Fruit fly (Drosophila melanogaster) whole organism, prepupa: ENCODE results near the gene Nrg.

ENCODE experiments used
- CG10631 ChIP-seq: fragments of 200-800 bp; sonication (Bioruptor generic); optimal IDR thresholded peaks from 2 replicates; lab custom pipeline; 2016; ENCODE audit warnings: missing biosample characterization, missing genetic modification characterization
- CG10669 ChIP-seq: fragments of 200-800 bp; sonication (Bioruptor generic); optimal IDR thresholded peaks from 3 replicates; lab custom pipeline; 2018; ENCODE audit warnings: missing biosample characterization, mild to moderate bottlenecking, missing genetic modification characterization, moderate library complexity
- CG11762 ChIP-seq: fragments of 200-800 bp; sonication (Bioruptor generic); optimal IDR thresholded peaks from 3 replicates; lab custom pipeline; 2016; ENCODE audit warnings: missing biosample characterization, missing genetic modification characterization; ENCODE audit not compliant: insufficient read depth
- CG15336 ChIP-seq: fragments of 200-800 bp; sonication (Bioruptor generic); IDR thresholded peaks from 2 replicates; pipeline ENCODE4 v1.3.6; 2022; ENCODE audit warnings: missing biosample characterization, missing genetic modification characterization
- CG1621 ChIP-seq: fragments of 200-800 bp; sonication (Bioruptor generic); optimal IDR thresholded peaks from 3 replicates; lab custom pipeline; 2018; ENCODE audit warnings: missing biosample characterization, mild to moderate bottlenecking, missing genetic modification characterization
- CG16779 ChIP-seq: fragments of 200-800 bp; sonication (Bioruptor generic); optimal IDR thresholded peaks from 3 replicates; lab custom pipeline; 2017; ENCODE audit warnings: missing biosample characterization, mild to moderate bottlenecking, missing genetic modification characterization
- CG31627 ChIP-seq: fragments of 200-800 bp; sonication (Bioruptor generic); optimal IDR thresholded peaks from 3 replicates; lab custom pipeline; 2016; ENCODE audit warnings: missing biosample characterization, missing genetic modification characterization
- CG32006 ChIP-seq: fragments of 200-800 bp; sonication (Bioruptor generic); optimal IDR thresholded peaks from 3 replicates; lab custom pipeline; 2017; ENCODE audit warnings: missing biosample characterization, mild to moderate bottlenecking, missing genetic modification characterization
- CG34406 ChIP-seq: fragments of 200-800 bp; sonication (Bioruptor generic); optimal IDR thresholded peaks from 3 replicates; lab custom pipeline; 2016; ENCODE audit warnings: missing biosample characterization, missing genetic modification characterization
- CG6163 ChIP-seq: fragments of 200-800 bp; sonication (Bioruptor generic); IDR thresholded peaks from 3 replicates; pipeline ENCODE4 v1.3.6; 2022; ENCODE audit warnings: missing biosample characterization, missing genetic modification characterization
- CG6276 ChIP-seq: fragments of 200-800 bp; sonication (Bioruptor generic); optimal IDR thresholded peaks from 2 replicates; lab custom pipeline; 2017; ENCODE audit warnings: missing biosample characterization, mild to moderate bottlenecking, missing genetic modification characterization
- CG6808 ChIP-seq: fragments of 200-800 bp; sonication (Bioruptor generic); optimal IDR thresholded peaks from 3 replicates; lab custom pipeline; 2017; ENCODE audit warnings: missing biosample characterization, missing genetic modification characterization, mild to moderate bottlenecking, moderate library complexity, missing genetic modification reagents
- CG6854 ChIP-seq: fragments of 200-800 bp; sonication (Bioruptor generic); optimal IDR thresholded peaks from 2 replicates; lab custom pipeline; 2017; ENCODE audit warnings: missing biosample characterization, mild to moderate bottlenecking, missing genetic modification characterization
- CG7368 ChIP-seq: fragments of 200-800 bp; sonication (Bioruptor generic); optimal IDR thresholded peaks from 3 replicates; lab custom pipeline; 2016; ENCODE audit warnings: missing biosample characterization, missing genetic modification characterization
- CG8119 ChIP-seq: fragments of 200-800 bp; sonication (Bioruptor generic); IDR thresholded peaks from 3 replicates; pipeline ENCODE4 v1.3.6; 2022; ENCODE audit warnings: missing biosample characterization, missing genetic modification characterization
- CG8319 ChIP-seq: fragments of 200-800 bp; sonication (Bioruptor generic); optimal IDR thresholded peaks from 3 replicates; lab custom pipeline; 2016; ENCODE audit warnings: missing biosample characterization, missing genetic modification characterization
- CG9139 ChIP-seq: fragments of 200-800 bp; sonication (Bioruptor generic); optimal IDR thresholded peaks from 3 replicates; lab custom pipeline; 2017; ENCODE audit warnings: missing biosample characterization, mild to moderate bottlenecking, missing genetic modification characterization
- Eip78C ChIP-seq: fragments of 200-800 bp; sonication (Bioruptor generic); peaks from one replicate; lab custom pipeline; 2016; ENCODE audit warnings: missing biosample characterization, missing genetic modification characterization
- Ets96B ChIP-seq: fragments of 200-800 bp; optimal IDR thresholded peaks from 2 replicates; lab custom pipeline; 2019; ENCODE audit warnings: missing biosample characterization, mild to moderate bottlenecking, missing genetic modification characterization, moderate library complexity
- Hr38 ChIP-seq: sonication (Bioruptor generic); optimal IDR thresholded peaks from 2 replicates; lab custom pipeline; 2016; ENCODE audit warnings: missing biosample characterization, missing genetic modification characterization
- Hr39 ChIP-seq: fragments of 200-800 bp; sonication (Bioruptor generic); optimal IDR thresholded peaks from 2 replicates; lab custom pipeline; 2016; ENCODE audit warnings: missing biosample characterization, missing genetic modification characterization
- Lpt ChIP-seq: fragments of 200-800 bp; sonication (Bioruptor generic); optimal IDR thresholded peaks from 3 replicates; lab custom pipeline; 2016; ENCODE audit warnings: missing biosample characterization, missing genetic modification characterization
- Met ChIP-seq: fragments of 200-800 bp; sonication (Bioruptor generic); optimal IDR thresholded peaks from 3 replicates; lab custom pipeline; 2016; ENCODE audit warnings: missing biosample characterization, missing genetic modification characterization
- OdsH ChIP-seq: fragments of 200-800 bp; sonication (Bioruptor generic); optimal IDR thresholded peaks from 3 replicates; lab custom pipeline; 2016; ENCODE audit warnings: missing biosample characterization, missing genetic modification characterization
- Smox ChIP-seq: fragments of 200-800 bp; sonication (Bioruptor generic); optimal IDR thresholded peaks from 3 replicates; lab custom pipeline; 2016; ENCODE audit warnings: missing biosample characterization, missing genetic modification characterization
- Sox102F ChIP-seq: fragments of 200-800 bp; sonication (Bioruptor generic); optimal IDR thresholded peaks from 2 replicates; lab custom pipeline; 2016; ENCODE audit warnings: missing biosample characterization, mild to moderate bottlenecking, missing genetic modification characterization
- Sox14 ChIP-seq: fragments of 200-800 bp; sonication (Bioruptor generic); optimal IDR thresholded peaks from 3 replicates; lab custom pipeline; 2016; ENCODE audit warnings: missing biosample characterization, missing genetic modification characterization
- Sox15 ChIP-seq: fragments of 200-800 bp; sonication (Bioruptor generic); optimal IDR thresholded peaks from 3 replicates; lab custom pipeline; 2016; ENCODE audit warnings: missing biosample characterization, missing genetic modification characterization
- acj6 ChIP-seq: fragments of 200-800 bp; sonication (Bioruptor generic); optimal IDR thresholded peaks from 3 replicates; lab custom pipeline; 2016; ENCODE audit warnings: missing biosample characterization, missing genetic modification characterization
- eg ChIP-seq: fragments of 200-800 bp; sonication (Bioruptor generic); IDR thresholded peaks from 3 replicates; pipeline ENCODE4 v1.3.6; 2022; ENCODE audit warnings: missing biosample characterization, missing genetic modification characterization
- esn ChIP-seq: fragments of 200-800 bp; sonication (Bioruptor generic); optimal IDR thresholded peaks from 2 replicates; lab custom pipeline; 2016; ENCODE audit warnings: missing biosample characterization, mild to moderate bottlenecking, missing genetic modification characterization, moderate library complexity
- fd59A ChIP-seq: fragments of 200-800 bp; sonication (Bioruptor generic); optimal IDR thresholded peaks from 2 replicates; lab custom pipeline; 2017; ENCODE audit warnings: missing biosample characterization, mild to moderate bottlenecking, missing genetic modification characterization, missing genetic modification reagents
- fd85E ChIP-seq: fragments of 200-800 bp; sonication (Bioruptor generic); optimal IDR thresholded peaks from 3 replicates; lab custom pipeline; 2016; ENCODE audit warnings: missing biosample characterization, missing genetic modification characterization
- fkh ChIP-seq: fragments of 200-800 bp; sonication (Bioruptor generic); optimal IDR thresholded peaks from 3 replicates; lab custom pipeline; 2017; ENCODE audit warnings: missing biosample characterization, mild to moderate bottlenecking, missing genetic modification characterization, moderate library complexity
- lz ChIP-seq: fragments of 200-800 bp; sonication (Bioruptor generic); optimal IDR thresholded peaks from 3 replicates; lab custom pipeline; 2016; ENCODE audit warnings: missing biosample characterization, missing genetic modification characterization
- spab ChIP-seq: fragments of 200-800 bp; sonication (Bioruptor generic); optimal IDR thresholded peaks from 2 replicates; lab custom pipeline; 2017; ENCODE audit warnings: missing biosample characterization, mild to moderate bottlenecking, missing genetic modification characterization, missing genetic modification reagents
- ss ChIP-seq, 2 experiments: fragments of 200-800 bp; sonication (Bioruptor generic); optimal IDR thresholded peaks; 2 replicates in 1 of 2; 3 replicates in 1 of 2; lab custom pipeline; 2017 to 2018; ENCODE audit warnings: mild to moderate bottlenecking in 2 of 2, missing biosample characterization in 2 of 2, missing genetic modification characterization in 2 of 2, moderate library complexity in 1 of 2
- svp ChIP-seq: fragments of 200-800 bp; sonication (Bioruptor generic); peaks from one replicate; lab custom pipeline; 2016; ENCODE audit warnings: missing biosample characterization, missing genetic modification characterization
- vri ChIP-seq: fragments of 200-800 bp; sonication (Bioruptor generic); optimal IDR thresholded peaks from 3 replicates; lab custom pipeline; 2016; ENCODE audit warnings: missing biosample characterization, mild to moderate bottlenecking, missing genetic modification characterization

Gene Nrg

DNA sequence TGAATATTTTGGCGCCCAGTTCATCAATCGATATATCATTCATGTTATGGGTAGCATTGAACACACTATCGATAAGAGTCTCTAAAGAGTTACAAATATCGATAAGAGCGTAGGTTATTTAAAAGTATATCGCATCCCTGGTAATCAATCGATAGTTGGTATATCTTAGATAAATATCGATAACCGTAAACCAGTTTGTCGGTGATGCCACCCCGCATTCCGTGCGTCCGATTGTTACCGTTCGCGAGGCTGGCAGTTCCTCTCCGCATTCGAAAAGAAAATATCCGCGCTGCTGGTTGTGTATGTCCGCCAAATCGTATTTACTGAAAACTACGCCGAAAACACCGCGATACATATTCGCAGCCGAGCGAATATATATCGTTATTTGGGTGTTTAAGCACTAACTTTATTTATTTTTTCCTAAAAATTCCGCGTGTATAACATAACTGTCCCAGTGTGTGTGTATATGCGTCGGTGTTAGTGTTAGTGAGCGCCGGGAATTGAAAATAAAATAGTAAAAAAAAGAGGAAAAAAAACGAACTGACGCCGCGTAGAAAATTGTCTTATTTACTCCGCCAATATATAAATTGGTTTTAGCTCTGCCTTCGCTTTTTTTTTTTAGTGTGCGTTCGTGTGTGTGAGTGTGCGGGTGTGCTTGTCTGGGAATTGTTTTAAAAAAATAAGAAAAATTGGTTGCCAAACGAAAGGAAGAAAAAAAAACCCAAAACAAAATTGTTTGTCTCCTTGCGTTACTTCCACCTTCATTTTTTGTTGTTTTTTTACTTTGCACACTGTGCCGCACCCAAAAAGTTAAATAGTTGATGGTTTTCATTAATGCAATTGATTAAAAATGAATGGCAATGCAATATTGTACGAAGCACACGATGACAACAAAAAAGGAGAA, at the start of gene Nrg:
TSS of gene Nrg (plus strand) at position 253 of the 904 bp plus-strand sequence.
- TF ChIP-seq CG9139, result peak; percentile 6
- TF ChIP-seq vri (GFP tag; lab: Kevin White, UChicago), result peak; percentile 13
- peak; percentile 10 for TF ChIP-seq OdsH (GFP tag; lab: Kevin White, UChicago)
- peak; percentile 100 for TF ChIP-seq CG6808 (GFP tag; lab: Kevin White, UChicago)
- TF ChIP-seq Met (GFP tag; lab: Kevin White, UChicago), result peak; percentile 16
- peak; percentile 36 for TF ChIP-seq fkh
- TF ChIP-seq esn (GFP tag; lab: Kevin White, UChicago), result peak; percentile 15
- TF ChIP-seq CG1621, result peak; percentile 36
- peak; percentile 4 for TF ChIP-seq acj6
- 0 out of 3 replicates have a peak, but pooled peaks have one; percentile 46 for TF ChIP-seq CG8119 (GFP tag; lab: Robert Waterston, UW)
- no peak for TF ChIP-seq spab (GFP tag; lab: Kevin White, UChicago)
- TF ChIP-seq Lpt, result no peak
- TF ChIP-seq svp, result peak; percentile 51
- no peak for TF ChIP-seq Hr38
- TF ChIP-seq CG32006 (GFP tag; lab: Kevin White, UChicago), result peak; percentile 3
- no peak for TF ChIP-seq Hr39 (GFP tag; lab: Kevin White, UChicago)
- TF ChIP-seq CG6276, result no peak
- TF ChIP-seq CG15336, result 0 out of 2 replicates have a peak, but pooled peaks have one; percentile 11
- peak; percentile 78 for TF ChIP-seq Eip78C
- TF ChIP-seq CG7368, result peak; percentile 16
- TF ChIP-seq CG6854 (GFP tag; lab: Kevin White, UChicago), result peak; percentile 22
- TF ChIP-seq eg, result 0 out of 3 replicates have a peak, but pooled peaks have one; percentile 47
- TF ChIP-seq CG16779 (tag; lab: Kevin White, UChicago), result no peak
- peak in 1 of 2 experiments; percentile 7 for TF ChIP-seq ss (GFP tag; optimal IDR thresholded peaks at IDR 0.05; lab: Kevin White, UChicago)

DNA sequence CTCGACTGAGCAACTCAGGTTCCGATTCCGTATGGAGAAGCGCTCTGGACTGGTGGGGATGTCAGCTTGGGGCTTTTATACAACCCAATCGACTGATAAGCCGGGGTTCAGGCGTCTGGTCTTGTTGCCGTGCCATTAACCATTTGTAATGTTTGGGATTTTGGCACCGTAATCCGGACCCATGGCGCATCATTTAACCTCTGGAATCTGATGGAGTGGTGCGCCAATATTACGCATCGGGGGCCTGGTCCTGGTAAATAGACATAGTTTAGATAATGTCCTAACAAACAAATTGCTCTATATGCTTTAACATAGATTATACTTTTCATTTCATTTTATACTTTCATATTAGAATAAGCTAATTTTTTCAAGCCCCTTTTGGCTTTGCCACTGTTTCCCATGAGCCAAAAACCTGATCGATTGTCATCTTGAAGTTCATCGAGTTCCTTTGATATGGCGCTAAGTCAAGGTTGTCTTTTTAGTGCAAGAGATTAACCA, 48.2 kb upstream of the Nrg start, which contains the start of gene CG12116:
TSS of gene CG12116 (minus strand) at position 51 of the 498 bp plus-strand sequence.
- peak; percentile 7 for TF ChIP-seq CG31627 (GFP tag; lab: Kevin White, UChicago)
- TF ChIP-seq Met (GFP tag; lab: Kevin White, UChicago), result peak; percentile 13
- TF ChIP-seq svp, result peak; percentile 98
- TF ChIP-seq fd85E (GFP tag; lab: Kevin White, UChicago), result no peak
- TF ChIP-seq Smox (GFP tag; lab: Kevin White, UChicago), result peak; percentile 18
- peak; percentile 18 for TF ChIP-seq Sox102F (GFP tag; lab: Kevin White, UChicago)
- TF ChIP-seq Hr39 (GFP tag; lab: Kevin White, UChicago), result peak; percentile 24
- TF ChIP-seq CG6163 (GFP tag; lab: Robert Waterston, UW), result no peak

DNA sequence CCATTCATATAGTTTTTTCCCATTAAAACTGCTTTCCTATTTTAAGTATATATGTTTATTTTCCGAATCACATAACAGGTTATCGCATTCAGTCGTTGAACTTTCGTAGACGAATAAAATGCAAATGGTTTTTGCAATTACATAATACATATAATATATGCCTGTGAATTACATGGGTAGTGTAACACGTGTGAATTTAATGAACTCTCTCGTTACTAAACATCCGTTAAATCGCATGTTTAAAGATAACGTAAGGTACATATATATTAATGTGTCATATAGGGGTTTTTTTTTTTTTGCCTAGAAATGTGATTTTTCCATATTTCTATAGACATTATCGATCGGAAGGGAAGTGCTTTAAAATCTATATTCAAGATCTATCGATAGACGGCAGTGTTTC, 47.6 kb upstream of the Nrg start:
- TF ChIP-seq Sox14 (GFP tag; lab: Kevin White, UChicago), result no peak
- TF ChIP-seq CG34406 (GFP tag; lab: Kevin White, UChicago), result no peak
- TF ChIP-seq fd85E (GFP tag; lab: Kevin White, UChicago), result no peak
- no peak for TF ChIP-seq Sox102F (GFP tag; lab: Kevin White, UChicago)
- TF ChIP-seq acj6, result no peak
- TF ChIP-seq CG8319 (GFP tag; lab: Kevin White, UChicago), result no peak
- TF ChIP-seq eg, result no peak
- no peak for TF ChIP-seq CG10669
- no peak for TF ChIP-seq lz (GFP tag; lab: Kevin White, UChicago)
- TF ChIP-seq Ets96B (tag; lab: Kevin White, UChicago), result no peak
- no peak for TF ChIP-seq CG10631 (GFP tag; lab: Kevin White, UChicago)
- no peak for TF ChIP-seq fd59A (GFP tag; lab: Kevin White, UChicago)
- no peak for TF ChIP-seq CG7368
- TF ChIP-seq Sox15 (GFP tag; lab: Kevin White, UChicago), result no peak
- no peak for TF ChIP-seq fkh
- no peak for TF ChIP-seq CG11762 (GFP tag; lab: Kevin White, UChicago)
- no peak for TF ChIP-seq CG6808 (GFP tag; lab: Kevin White, UChicago)
